Fruit fly (Drosophila melanogaster) whole organism, adult: ENCODE data around the gene CG2444.

Experiments used
- CG11617 ChIP-seq: fragments of 200-800 bp; sonication (Bioruptor generic); optimal IDR thresholded peaks from 2 replicates; lab custom pipeline; 2017; ENCODE audit warnings: mild to moderate bottlenecking, missing biosample characterization, missing genetic modification reagents, missing genetic modification characterization
- CG12768 ChIP-seq: fragments of 200-800 bp; sonication (Bioruptor generic); optimal IDR thresholded peaks from 2 replicates; lab custom pipeline; 2017; ENCODE audit warnings: missing biosample characterization, missing genetic modification characterization, mild to moderate bottlenecking, moderate library complexity, missing genetic modification reagents
- CG14711 ChIP-seq: fragments of 200-800 bp; sonication (Bioruptor generic); optimal IDR thresholded peaks from 2 replicates; lab custom pipeline; 2018; ENCODE audit warnings: missing biosample characterization, mild to moderate bottlenecking, missing genetic modification characterization, moderate library complexity
- CG1620 ChIP-seq: fragments of 200-800 bp; sonication (Bioruptor generic); optimal IDR thresholded peaks from 2 replicates; lab custom pipeline; 2016; ENCODE audit warnings: missing biosample characterization, missing genetic modification characterization
- CG33017 ChIP-seq: fragments of 200-800 bp; sonication (Bioruptor generic); optimal IDR thresholded peaks from 2 replicates; lab custom pipeline; 2018; ENCODE audit warnings: missing biosample characterization, mild to moderate bottlenecking, missing genetic modification characterization, moderate library complexity
- CG5204 ChIP-seq: fragments of 200-800 bp; sonication (Bioruptor generic); optimal IDR thresholded peaks from 2 replicates; lab custom pipeline; 2016; ENCODE audit warnings: missing biosample characterization, missing genetic modification characterization
- CG7045 ChIP-seq: fragments of 200-800 bp; sonication (Bioruptor generic); optimal IDR thresholded peaks from 2 replicates; lab custom pipeline; 2017; ENCODE audit warnings: missing biosample characterization, mild to moderate bottlenecking, missing genetic modification characterization
- CG7101 ChIP-seq: fragments of 200-800 bp; sonication (Bioruptor generic); optimal IDR thresholded peaks from 2 replicates; lab custom pipeline; 2018; ENCODE audit warnings: missing biosample characterization, mild to moderate bottlenecking, missing genetic modification characterization, moderate library complexity
- Clk ChIP-seq: fragments of 200-800 bp; sonication (Bioruptor generic); optimal IDR thresholded peaks from 2 replicates; lab custom pipeline; 2017; ENCODE audit warnings: missing biosample characterization, missing genetic modification characterization
- Crg-1 ChIP-seq: fragments of 200-800 bp; sonication (Bioruptor generic); optimal IDR thresholded peaks from 2 replicates; lab custom pipeline; 2016; ENCODE audit warnings: missing biosample characterization, missing genetic modification characterization
- Hr96 ChIP-seq: fragments of 200-800 bp; sonication (Bioruptor generic); optimal IDR thresholded peaks from 2 replicates; lab custom pipeline; 2016; ENCODE audit warnings: missing biosample characterization, missing genetic modification characterization
- Mnt ChIP-seq: fragments of 200-800 bp; sonication (Bioruptor generic); optimal IDR thresholded peaks from 2 replicates; lab custom pipeline; 2016; ENCODE audit warnings: missing biosample characterization, mild to moderate bottlenecking, missing genetic modification characterization
- bab1 ChIP-seq: fragments of 200-800 bp; sonication (Bioruptor generic); optimal IDR thresholded peaks from 3 replicates; lab custom pipeline; 2019; ENCODE audit warnings: missing biosample characterization, mild to moderate bottlenecking, missing genetic modification characterization, moderate library complexity
- cic ChIP-seq: fragments of 200-800 bp; sonication (Bioruptor generic); optimal IDR thresholded peaks from 2 replicates; lab custom pipeline; 2017; ENCODE audit warnings: missing biosample characterization, mild to moderate bottlenecking, missing genetic modification characterization, moderate library complexity
- cnc ChIP-seq, 2 experiments: fragments of >200 bp; optimal IDR thresholded peaks; 2 replicates each; lab custom pipeline; 2017
- kay ChIP-seq: fragments of 200-800 bp; sonication (Bioruptor generic); peaks from one replicate; lab custom pipeline; 2016; ENCODE audit warnings: missing biosample characterization, missing genetic modification characterization, borderline replicate concordance
- ovo ChIP-seq: fragments of 200-800 bp; sonication (Bioruptor generic); optimal IDR thresholded peaks from 2 replicates; lab custom pipeline; 2016; ENCODE audit warnings: missing biosample characterization, missing genetic modification characterization
- pad ChIP-seq: fragments of 200-800 bp; sonication (Bioruptor generic); optimal IDR thresholded peaks from 3 replicates; lab custom pipeline; 2017; ENCODE audit warnings: missing biosample characterization, missing genetic modification characterization, mild to moderate bottlenecking, moderate library complexity, missing genetic modification reagents
- tj ChIP-seq: fragments of 200-800 bp; sonication (Bioruptor generic); optimal IDR thresholded peaks from 3 replicates; lab custom pipeline; 2017; ENCODE audit warnings: missing biosample characterization, mild to moderate bottlenecking, missing genetic modification characterization, moderate library complexity
- toe ChIP-seq: fragments of 200-800 bp; sonication (Bioruptor generic); optimal IDR thresholded peaks from 2 replicates; lab custom pipeline; 2016; ENCODE audit warnings: missing biosample characterization, missing genetic modification characterization

Gene CG2444

dm6 chrX:11683480-11683879 is 21.6 kb downstream of the CG2444 start:
- TF ChIP-seq CG7101 (tag; lab: Kevin White, UChicago) (peak; percentile 27), CG5204 (GFP tag; lab: Kevin White, UChicago) (no peak), Clk (GFP tag; lab: Kevin White, UChicago) (no peak), tj (GFP tag; lab: Kevin White, UChicago) (peak; percentile 29), cnc (optimal IDR thresholded peaks at IDR 0.05; lab: Kevin White, UChicago) (no peak), Crg-1 (no peak), CG11617 (GFP tag; lab: Kevin White, UChicago) (no peak), pad (GFP tag; lab: Kevin White, UChicago) (peak; percentile 6), CG14711 (tag; lab: Kevin White, UChicago) (no peak), Mnt (GFP tag; lab: Kevin White, UChicago) (peak; percentile 62), Hr96 (GFP tag; lab: Kevin White, UChicago) (peak; percentile 5), bab1 (GFP tag; lab: Kevin White, UChicago) (peak; percentile 50), cic (GFP tag; lab: Kevin White, UChicago) (peak; percentile 75), CG1620 (GFP tag; lab: Kevin White, UChicago) (no peak), ovo (GFP tag; lab: Kevin White, UChicago) (peak; percentile 37), toe (GFP tag; lab: Kevin White, UChicago) (no peak), kay (no peak), CG7045 (GFP tag; lab: Kevin White, UChicago) (no peak), CG33017 (tag; lab: Kevin White, UChicago) (no peak), CG12768 (GFP tag; lab: Kevin White, UChicago) (peak; percentile 2)

- TF ChIP-seq CG7101 (tag; lab: Kevin White, UChicago) (peak; percentile 70), ovo (GFP tag; lab: Kevin White, UChicago) (peak; percentile 90), tj (GFP tag; lab: Kevin White, UChicago) (peak; percentile 72), CG7045 (GFP tag; lab: Kevin White, UChicago) (no peak), cnc (optimal IDR thresholded peaks at IDR 0.05; lab: Kevin White, UChicago) (no peak), Clk (GFP tag; lab: Kevin White, UChicago) (no peak), kay (no peak), Crg-1 (peak; percentile 53), CG12768 (GFP tag; lab: Kevin White, UChicago) (peak; percentile 18), CG11617 (GFP tag; lab: Kevin White, UChicago) (peak; percentile 49), bab1 (GFP tag; lab: Kevin White, UChicago) (peak; percentile 76), Hr96 (GFP tag; lab: Kevin White, UChicago) (peak; percentile 71), pad (GFP tag; lab: Kevin White, UChicago) (peak; percentile 97), CG33017 (tag; lab: Kevin White, UChicago) (no peak), CG14711 (tag; lab: Kevin White, UChicago) (peak; percentile 95), CG5204 (GFP tag; lab: Kevin White, UChicago) (no peak), toe (GFP tag; lab: Kevin White, UChicago) (peak; percentile 35), Mnt (GFP tag; lab: Kevin White, UChicago) (peak; percentile 69), CG1620 (GFP tag; lab: Kevin White, UChicago) (peak; percentile 54), cic (GFP tag; lab: Kevin White, UChicago) (peak; percentile 11)
Measured at dm6 chrX:11681558-11682551, 23.2 kb downstream of the CG2444 start.

dm6 chrX:11680405-11680804 is 24.7 kb downstream of the CG2444 start:
- TF ChIP-seq bab1 (GFP tag; lab: Kevin White, UChicago) (peak; percentile 74), CG7045 (GFP tag; lab: Kevin White, UChicago) (no peak), CG14711 (tag; lab: Kevin White, UChicago) (peak; percentile 9), tj (GFP tag; lab: Kevin White, UChicago) (peak; percentile 59)

dm6 chrX:11679461-11679860 is 25.6 kb downstream of the CG2444 start:
- peak; percentile 15 for TF ChIP-seq cic (GFP tag; lab: Kevin White, UChicago)
- no peak for TF ChIP-seq CG11617 (GFP tag; lab: Kevin White, UChicago)
- no peak for TF ChIP-seq CG5204 (GFP tag; lab: Kevin White, UChicago)
- TF ChIP-seq CG1620 (GFP tag; lab: Kevin White, UChicago), result no peak
- no peak for TF ChIP-seq CG7101 (tag; lab: Kevin White, UChicago)
- TF ChIP-seq pad (GFP tag; lab: Kevin White, UChicago), result peak; percentile 95
- peak; percentile 98 for TF ChIP-seq tj (GFP tag; lab: Kevin White, UChicago)
- TF ChIP-seq bab1 (GFP tag; lab: Kevin White, UChicago), result no peak
- peak; percentile 1 for TF ChIP-seq Crg-1
- peak; percentile 15 for TF ChIP-seq Mnt (GFP tag; lab: Kevin White, UChicago)
- no peak for TF ChIP-seq CG7045 (GFP tag; lab: Kevin White, UChicago)

dm6 chrX:11678539-11679040 is 26.5 kb downstream of the CG2444 start, which contains the start of the genes Vlet and bif:
TSS of gene Vlet (minus strand) at chrX:11678589.
TSS of gene bif (plus strand) at chrX:11678970.
- TF ChIP-seq pad (GFP tag; lab: Kevin White, UChicago) (no peak), CG14711 (tag; lab: Kevin White, UChicago) (peak; percentile 75), CG12768 (GFP tag; lab: Kevin White, UChicago) (no peak), CG7045 (GFP tag; lab: Kevin White, UChicago) (peak; percentile 40), CG5204 (GFP tag; lab: Kevin White, UChicago) (peak; percentile 37), CG1620 (GFP tag; lab: Kevin White, UChicago) (peak; percentile 73), CG7101 (tag; lab: Kevin White, UChicago) (peak; percentile 69), Clk (GFP tag; lab: Kevin White, UChicago) (no peak), cic (GFP tag; lab: Kevin White, UChicago) (no peak), cnc (optimal IDR thresholded peaks at IDR 0.05; lab: Kevin White, UChicago) (no peak), Hr96 (GFP tag; lab: Kevin White, UChicago) (peak; percentile 55), Mnt (GFP tag; lab: Kevin White, UChicago) (peak; percentile 48), CG11617 (GFP tag; lab: Kevin White, UChicago) (peak; percentile 82), bab1 (GFP tag; lab: Kevin White, UChicago) (peak; percentile 62), CG33017 (tag; lab: Kevin White, UChicago) (no peak), ovo (GFP tag; lab: Kevin White, UChicago) (peak; percentile 0), kay (peak; percentile 77), toe (GFP tag; lab: Kevin White, UChicago) (peak; percentile 52), tj (GFP tag; lab: Kevin White, UChicago) (peak; percentile 12), Crg-1 (peak; percentile 56)
